Fruit fly (Drosophila melanogaster) whole organism: ENCODE results near the gene Naa30B.

ENCODE experiments used
- pan ChIP-seq: fragments of >200 bp; optimal IDR thresholded peaks from 2 replicates; lab custom pipeline; 2017
- psq ChIP-seq: fragments of >200 bp; optimal IDR thresholded peaks from 2 replicates; lab custom pipeline; 2017

DNA sequence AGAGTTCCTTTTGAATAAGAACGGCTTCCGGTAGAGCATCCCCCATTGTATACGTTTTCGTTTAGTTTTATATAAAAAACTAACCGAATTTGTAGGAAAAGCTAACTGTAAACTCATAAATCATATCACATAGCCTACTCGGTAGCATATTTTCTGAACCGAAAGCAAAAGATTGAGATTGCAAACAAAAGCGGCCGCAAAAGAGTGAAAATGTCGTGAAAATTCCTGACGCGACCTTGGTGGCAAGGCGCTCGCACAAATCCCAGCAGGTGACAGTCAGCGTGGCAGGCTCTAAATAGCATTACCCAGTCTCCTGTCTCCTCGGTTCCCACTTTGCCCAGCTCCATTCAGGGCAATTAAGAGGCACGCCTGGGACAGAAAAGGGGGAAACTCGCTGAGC lies at the start of gene Naa30B:
- TF ChIP-seq psq (no peak), pan (lab: Kevin White, UChicago) (no peak)
